Fruit fly (Drosophila melanogaster): ENCODE results near the gene CSN8.

CSN8 gene

dm6 chr2L:8382646-8383045, 18.0 kb downstream of the CSN8 start, which contains the start of the genes CG13392 and Rcd4 (continued):
- TF ChIP-seq maf-S (GFP tag; optimal IDR thresholded peaks at IDR 0.05) (peak; percentile 47), CG6689 (GFP tag; IDR thresholded peaks at IDR 0.05) (0 out of 2 replicates have a peak, but pooled peaks have one; percentile 27), CG11247 (GFP tag; IDR thresholded peaks at IDR 0.05) (peak; percentile 69), ap (GFP tag; IDR thresholded peaks at IDR 0.05) (no peak), inv (GFP tag; IDR thresholded peaks at IDR 0.05; ENCODE audit: partially characterized antibody) (0 out of 2 replicates have a peak, but pooled peaks have one; percentile 22), CG2712 (tag; optimal IDR thresholded peaks at IDR 0.05) (peak; percentile 46), cwo (GFP tag; optimal IDR thresholded peaks at IDR 0.05) (no peak), CG42726 (GFP tag; IDR thresholded peaks at IDR 0.05; ENCODE audit: partially characterized antibody) (no peak), B-H2 (GFP tag; optimal IDR thresholded peaks at IDR 0.05) (peak; percentile 76), CG6683 (GFP tag; optimal IDR thresholded peaks at IDR 0.05) (peak; percentile 32), gcm2 (GFP tag; optimal IDR thresholded peaks at IDR 0.05) (peak; percentile 5), CG34422 (GFP tag; IDR thresholded peaks at IDR 0.05) (peak; percentile 91), HmgD (GFP tag; optimal IDR thresholded peaks at IDR 0.05) (peak; percentile 63), Fer2 (tag; optimal IDR thresholded peaks at IDR 0.05) (peak; percentile 22), sim (GFP tag; IDR thresholded peaks at IDR 0.05) (no peak), yki (optimal IDR thresholded peaks at IDR 0.05) (no peak), psq (GFP tag; optimal IDR thresholded peaks at IDR 0.05) (peak; percentile 9), ttk (GFP tag; IDR thresholded peaks at IDR 0.05) (no peak), CG11696 (GFP tag; IDR thresholded peaks at IDR 0.05) (no peak), CG31224 (GFP tag; IDR thresholded peaks at IDR 0.05) (no peak; the same call in 1 of the 2 replicates), HLH4C (GFP tag; IDR thresholded peaks at IDR 0.05; ENCODE audit: partially characterized antibody) (peak; percentile 35; the same call in 1 of the 3 replicates), CG1832 (GFP tag; optimal IDR thresholded peaks at IDR 0.05) (no peak), z (GFP tag; IDR thresholded peaks at IDR 0.05) (no peak), BEAF-32 (GFP tag; optimal IDR thresholded peaks at IDR 0.05) (peak; percentile 63), Mrtf (GFP tag; IDR thresholded peaks at IDR 0.05) (0 out of 3 replicates have a peak, but pooled peaks have one; percentile 34), CG3065 (GFP tag; optimal IDR thresholded peaks at IDR 0.05) (no peak), wek (GFP tag; optimal IDR thresholded peaks at IDR 0.05) (no peak), CG33557 (GFP tag; optimal IDR thresholded peaks at IDR 0.05) (peak; percentile 5), hkb (optimal IDR thresholded peaks at IDR 0.05) (no peak), hkb (GFP tag; IDR thresholded peaks at IDR 0.05) (peak; percentile 51), CG4328 (GFP tag; optimal IDR thresholded peaks at IDR 0.05) (peak; percentile 35), CG34376 (GFP tag; optimal IDR thresholded peaks at IDR 0.05) (peak; percentile 66), nerfin-1 (tag; optimal IDR thresholded peaks at IDR 0.05) (peak; percentile 58), NK7.1 (GFP tag; optimal IDR thresholded peaks at IDR 0.05) (peak; percentile 23), Optix (GFP tag; IDR thresholded peaks at IDR 0.05) (0 out of 3 replicates have a peak, but pooled peaks have one; percentile 25), lov (optimal IDR thresholded peaks at IDR 0.05) (no peak), lov (GFP tag; IDR thresholded peaks at IDR 0.05) (no peak), CG2889 (GFP tag; IDR thresholded peaks at IDR 0.05) (no peak), ac (GFP tag; optimal IDR thresholded peaks at IDR 0.05) (no peak), Nf-YB (GFP tag; optimal IDR thresholded peaks at IDR 0.05) (peak; percentile 11), CoRest (tag; optimal IDR thresholded peaks at IDR 0.05) (peak; percentile 55), CG6175 (GFP tag; IDR thresholded peaks at IDR 0.05) (no peak), CG13624 (GFP tag; optimal IDR thresholded peaks at IDR 0.05) (peak; percentile 85), Dfd (GFP tag; optimal IDR thresholded peaks at IDR 0.05) (no peak), CG10543 (GFP tag; optimal IDR thresholded peaks at IDR 0.05) (peak; percentile 61), sug (tag; optimal IDR thresholded peaks at IDR 0.05) (peak; percentile 52), pros (GFP tag; optimal IDR thresholded peaks at IDR 0.05) (no peak), tll (GFP tag; optimal IDR thresholded peaks at IDR 0.05) (no peak), caup (GFP tag; optimal IDR thresholded peaks at IDR 0.05; ENCODE audit: severe bottlenecking) (peak; percentile 78), sc (optimal IDR thresholded peaks at IDR 0.05) (no peak), sc (GFP tag; optimal IDR thresholded peaks at IDR 0.05) (no peak)

All from whole organism, embryonic.